Fruit fly (Drosophila melanogaster): Measurements from ENCODE around the gene CG42541.
"Not testable (repeated sequence)": the region's sequence is repeated elsewhere in the genome, so short reads cannot be mapped to it uniquely, and the experiment has no call there.

The CG42541 gene

DNA sequence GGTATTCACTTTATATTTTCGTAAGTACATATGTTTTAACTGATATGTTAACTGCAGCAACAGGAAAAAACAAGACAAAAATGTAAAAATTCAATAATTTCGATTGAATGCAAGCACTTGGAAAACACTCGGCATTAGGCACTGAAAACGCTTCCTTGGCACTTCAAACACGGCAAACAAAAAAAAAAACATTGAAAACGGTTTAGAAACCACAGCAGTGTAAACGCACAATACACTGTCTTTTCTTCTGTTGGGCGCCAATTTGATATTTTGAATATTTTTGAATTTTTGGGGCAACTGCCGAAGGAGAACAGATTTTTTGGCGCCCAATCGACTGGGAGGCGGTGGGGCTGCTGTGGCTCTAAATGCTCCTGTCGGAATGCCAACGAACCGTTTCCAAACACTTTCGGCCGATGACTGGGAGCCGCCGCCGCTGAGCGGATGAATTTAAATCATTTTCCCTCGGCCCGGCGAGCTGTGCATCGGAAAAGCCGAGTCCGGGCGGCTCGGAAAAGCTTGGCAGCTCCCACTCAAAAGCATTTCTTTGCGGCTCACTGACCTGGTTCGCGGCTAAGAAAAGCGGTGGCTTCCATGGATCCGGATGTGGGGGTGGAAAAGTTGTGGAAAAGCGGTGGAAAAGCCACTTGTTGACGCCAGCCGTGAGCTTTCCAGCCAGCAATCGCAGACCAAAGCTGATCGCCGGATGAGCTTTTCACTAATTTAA, at the start of gene CG42541:
TSS of gene CG42541 (minus strand) at position 51 of the 724 bp plus-strand sequence.
- no peak for TF ChIP-seq CG8478 (optimal IDR thresholded peaks at IDR 0.05)
- TF ChIP-seq CTCF (optimal IDR thresholded peaks at IDR 0.05) = no peak

DNA sequence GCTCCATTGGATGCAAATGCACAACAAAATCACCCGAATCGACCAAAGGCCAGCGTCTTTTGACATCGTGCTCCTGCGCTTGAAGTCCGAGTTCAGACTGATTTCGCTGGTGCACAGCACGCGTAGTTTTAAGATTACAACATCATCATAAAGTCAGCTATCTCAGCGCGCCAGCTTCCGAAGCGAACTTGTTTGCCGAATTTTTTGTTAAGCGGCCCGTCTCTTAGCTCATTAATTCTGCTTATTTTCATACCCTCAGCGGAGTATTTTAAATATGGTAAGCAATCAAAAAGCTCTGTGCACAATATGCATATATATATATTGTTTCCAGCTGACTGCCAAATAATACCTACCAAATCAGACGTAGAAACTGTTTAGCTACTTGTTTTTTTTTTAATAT, 40.9 kb upstream of the CG42541 start, which contains the start of gene CG6414:
TSS of gene CG6414 (minus strand) at position 101 of the 400 bp plus-strand sequence.
- TF ChIP-seq CG8478 (optimal IDR thresholded peaks at IDR 0.05) (no peak), CTCF (optimal IDR thresholded peaks at IDR 0.05) (no peak)

DNA sequence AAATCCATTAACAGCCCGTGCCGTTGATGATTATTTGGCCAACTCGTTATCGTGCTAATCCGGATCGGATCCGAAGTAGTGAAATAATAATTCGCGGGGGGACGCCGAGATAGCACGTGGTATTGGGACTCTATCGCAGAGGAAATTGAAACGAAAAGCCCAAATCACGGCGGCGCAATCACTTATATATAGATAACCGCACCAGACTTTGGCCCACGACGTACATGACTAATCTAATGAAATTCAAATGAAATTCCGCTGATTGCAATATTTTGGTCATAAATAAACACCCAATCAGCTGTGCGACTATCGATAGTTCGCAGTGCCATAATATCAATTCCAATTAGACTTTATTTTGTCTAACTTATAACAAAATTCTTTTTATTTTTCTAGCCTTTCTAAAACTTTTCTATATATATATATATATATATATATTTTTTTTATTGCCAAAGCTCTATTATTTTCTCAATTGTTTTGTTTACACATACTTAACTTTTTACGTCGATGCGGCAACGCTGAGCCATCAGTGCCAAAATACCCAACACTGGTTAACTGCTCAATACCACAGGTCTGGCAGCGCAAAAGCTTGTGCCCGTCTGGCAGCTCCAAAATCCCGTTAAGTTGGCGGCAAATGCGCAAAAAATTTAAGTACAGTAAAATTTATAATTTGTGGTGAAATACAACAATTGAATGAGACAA, 38.1 kb upstream of the CG42541 start, which contains the start of gene CG6428:
TSS of gene CG6428 (minus strand) at position 310 of the 699 bp plus-strand sequence.
- no peak for TF ChIP-seq CTCF (optimal IDR thresholded peaks at IDR 0.05)
- TF ChIP-seq CG8478 (optimal IDR thresholded peaks at IDR 0.05) = no peak

DNA sequence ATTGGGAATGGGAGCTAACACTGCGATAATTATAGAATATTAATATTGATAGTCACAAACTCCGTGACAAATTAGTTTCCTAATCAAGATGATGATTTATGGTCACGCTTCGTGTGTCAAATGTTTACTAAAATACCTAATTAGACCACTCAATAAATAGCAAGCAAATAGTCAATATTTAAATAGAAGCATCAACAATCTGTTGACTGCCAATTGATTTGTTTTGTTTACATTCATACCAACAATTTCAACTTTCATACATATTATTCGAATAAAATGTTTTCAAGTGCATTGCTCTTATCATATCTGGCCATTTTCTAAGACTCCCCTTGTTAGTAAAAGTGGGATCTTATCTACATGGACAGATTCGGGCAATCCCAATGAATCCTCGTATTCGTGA, 37.2 kb upstream of the CG42541 start:
- TF ChIP-seq CTCF (optimal IDR thresholded peaks at IDR 0.05) = no peak
- no peak for TF ChIP-seq CG8478 (optimal IDR thresholded peaks at IDR 0.05)

DNA sequence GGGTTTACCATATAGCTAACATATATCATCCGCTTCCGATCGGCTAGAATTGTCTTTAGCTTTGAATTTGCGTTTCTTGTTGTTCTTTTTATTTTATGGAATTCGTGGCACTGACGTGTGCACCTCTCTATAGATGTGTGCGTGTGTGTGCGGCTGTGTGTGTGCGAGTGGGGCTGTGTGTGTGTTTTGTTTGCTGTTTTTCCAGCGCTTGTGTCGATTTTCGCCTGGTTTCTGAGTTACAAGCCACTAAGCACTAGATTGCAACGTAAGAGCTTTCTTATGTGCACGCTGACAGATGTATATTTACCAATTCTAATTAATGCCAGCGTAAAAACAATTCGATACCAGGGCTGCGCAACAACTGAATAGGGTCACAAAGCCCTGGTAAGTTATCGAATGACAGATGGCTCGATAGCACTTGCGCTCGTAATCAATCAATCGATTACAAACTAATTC, 34.6 kb upstream of the CG42541 start, which contains the start of gene lva:
TSS of gene lva (minus strand) at position 363 of the 456 bp plus-strand sequence.
- no peak for TF ChIP-seq CG8478 (optimal IDR thresholded peaks at IDR 0.05)
- TF ChIP-seq CTCF (optimal IDR thresholded peaks at IDR 0.05) = no peak

DNA sequence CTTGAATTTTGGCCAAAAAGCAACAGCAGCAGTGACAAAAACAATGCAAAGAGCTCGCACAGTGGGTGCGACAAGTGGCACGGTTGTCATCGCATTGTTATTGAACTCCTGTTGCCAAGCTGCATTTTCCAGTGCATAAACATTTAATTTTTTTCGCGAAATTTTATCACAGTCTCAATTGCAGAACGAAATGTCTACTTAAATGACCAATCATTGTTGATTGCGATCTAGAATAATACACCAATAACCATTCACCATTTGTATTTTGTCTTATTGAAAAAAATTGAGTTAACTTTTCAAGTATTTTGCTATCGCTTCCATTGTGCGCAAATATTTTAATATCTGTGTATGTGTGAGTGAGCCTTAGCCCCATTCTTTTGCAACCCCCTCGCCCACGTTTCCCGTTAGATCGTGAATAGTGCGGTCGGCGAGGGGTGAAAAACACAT, 19.8 kb upstream of the CG42541 start:
- TF ChIP-seq CTCF (optimal IDR thresholded peaks at IDR 0.05) = no peak
- no peak for TF ChIP-seq CG8478 (optimal IDR thresholded peaks at IDR 0.05)

DNA sequence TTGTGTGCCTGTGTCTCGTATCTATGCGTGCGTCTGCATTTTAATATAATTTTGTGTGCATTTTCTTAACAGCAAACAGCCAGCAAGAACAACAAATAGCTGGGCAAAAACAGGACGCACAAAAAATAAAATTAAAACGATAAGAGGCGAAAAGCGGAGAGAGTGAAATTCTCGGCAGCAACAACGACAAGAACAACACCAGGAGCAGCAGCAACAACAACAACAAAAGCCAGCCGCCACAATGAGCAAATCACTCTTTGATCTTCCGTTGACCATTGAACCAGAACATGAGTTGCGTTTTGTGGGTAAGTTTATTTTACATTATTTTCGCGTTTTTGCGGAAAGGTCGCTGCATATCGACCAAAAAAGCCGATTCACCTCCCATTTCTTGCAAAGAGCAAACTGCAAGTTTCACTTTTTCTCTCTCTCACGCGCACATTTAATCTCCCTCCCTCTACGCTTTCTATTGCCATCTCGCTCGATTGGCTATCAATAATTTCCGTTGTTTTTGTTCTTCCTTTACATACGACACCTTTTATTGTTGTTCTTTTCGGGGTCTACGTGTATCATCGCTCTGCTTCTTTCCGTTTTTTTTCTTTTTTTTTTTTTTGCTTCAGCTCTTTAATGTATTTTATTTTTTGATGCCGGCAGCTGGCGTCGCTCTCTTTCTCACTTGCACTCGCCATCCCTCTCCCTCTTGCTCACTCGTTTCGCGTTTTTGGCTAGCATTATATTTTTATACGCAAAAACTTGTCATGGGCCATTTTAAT, 19.2 kb upstream of the CG42541 start:
- no peak for TF ChIP-seq CTCF (optimal IDR thresholded peaks at IDR 0.05)
- no peak for TF ChIP-seq CG8478 (optimal IDR thresholded peaks at IDR 0.05)

DNA sequence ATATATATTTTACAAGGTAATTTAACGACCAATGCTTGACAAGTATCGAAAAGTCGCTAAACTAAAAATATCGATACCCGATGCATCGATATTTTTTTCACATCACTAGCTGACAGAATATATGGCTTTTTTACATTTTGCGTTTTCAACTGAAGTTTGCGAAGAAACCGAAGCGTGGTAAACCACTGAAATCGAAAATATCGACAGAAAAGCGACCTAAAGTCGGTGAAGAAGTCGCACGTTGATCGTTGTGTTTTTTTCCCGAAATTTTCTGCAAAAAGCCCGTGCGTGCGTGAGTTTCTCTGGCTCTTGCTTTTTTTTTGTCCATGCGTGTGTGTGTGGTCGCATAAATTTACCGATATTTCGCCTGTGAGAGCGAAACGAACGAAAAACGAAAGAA, 18.5 kb upstream of the CG42541 start, which contains the start of gene Vap33:
TSS of gene Vap33 (plus strand) at position 87 of the 400 bp plus-strand sequence.
- TF ChIP-seq CG8478 (optimal IDR thresholded peaks at IDR 0.05) (no peak), CTCF (optimal IDR thresholded peaks at IDR 0.05) (no peak)

DNA sequence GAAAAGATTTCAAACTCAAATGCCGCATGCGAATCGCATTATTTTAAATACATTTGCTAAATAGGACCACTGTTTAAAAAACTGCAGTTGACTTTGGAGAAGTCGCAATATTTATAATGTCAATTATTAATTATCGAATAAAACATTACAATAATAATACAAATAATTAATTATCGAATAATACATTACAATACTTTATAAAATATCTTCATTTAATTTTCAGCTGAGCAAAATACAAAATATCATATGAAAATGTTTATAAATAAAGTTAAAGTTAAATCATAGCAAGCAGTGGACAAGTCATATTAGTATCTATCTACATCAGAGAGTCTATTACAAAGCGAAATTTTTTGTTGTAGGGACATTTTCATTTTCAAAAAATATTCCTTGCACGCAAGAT, 14.4 kb upstream of the CG42541 start, which contains the start of gene Gem4c:
TSS of gene Gem4c (plus strand) at position 301 of the 400 bp plus-strand sequence.
- not testable (repeated sequence) for TF ChIP-seq CG8478, CTCF (optimal IDR thresholded peaks at IDR 0.05)

DNA sequence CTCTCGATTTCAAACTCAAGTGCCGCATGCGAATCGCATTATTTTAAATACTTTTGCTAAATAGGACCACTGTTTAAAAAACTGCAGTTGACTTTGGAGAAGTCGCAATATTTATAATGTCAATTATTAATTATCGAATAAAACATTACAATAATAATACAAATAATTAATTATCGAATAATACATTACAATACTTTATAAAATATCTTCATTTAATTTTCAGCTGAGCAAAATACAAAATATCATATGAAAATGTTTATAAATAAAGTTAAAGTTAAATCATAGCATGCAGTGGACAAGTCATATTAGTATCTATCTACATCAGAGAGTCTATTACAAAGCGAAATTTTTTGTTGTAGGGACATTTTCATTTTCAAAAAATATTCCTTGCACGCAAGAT, 10.2 kb upstream of the CG42541 start, which contains the start of gene Gem4b:
TSS of gene Gem4b (plus strand) at position 301 of the 400 bp plus-strand sequence.
- TF ChIP-seq CG8478, CTCF (optimal IDR thresholded peaks at IDR 0.05): not testable (repeated sequence)

DNA sequence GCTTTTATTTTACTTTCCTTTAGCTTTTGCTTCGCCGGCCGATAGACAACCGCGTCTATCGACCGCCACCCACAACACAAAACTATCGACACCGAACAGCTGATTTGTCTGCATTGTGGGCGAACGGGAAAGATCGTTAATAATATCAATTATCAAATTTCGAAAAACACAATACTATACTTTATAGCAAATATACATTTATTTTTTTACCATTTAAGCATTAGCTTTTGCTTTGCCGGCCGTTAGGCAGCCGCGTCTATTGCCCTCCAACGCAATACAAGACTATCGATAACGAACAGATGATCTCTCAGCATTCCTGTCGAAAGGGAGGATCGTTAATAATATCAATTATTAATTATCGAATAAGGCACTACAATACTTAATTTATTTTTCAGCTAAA, 5.8 kb upstream of the CG42541 start, which contains the start of the genes CG2938 and Glos:
TSS of gene CG2938 (minus strand) at position 296 of the 400 bp plus-strand sequence.
TSS of gene Glos (plus strand) at position 344 of the 400 bp plus-strand sequence.
- TF ChIP-seq CG8478 (optimal IDR thresholded peaks at IDR 0.05) = no peak
- TF ChIP-seq CTCF (optimal IDR thresholded peaks at IDR 0.05) = no peak

DNA sequence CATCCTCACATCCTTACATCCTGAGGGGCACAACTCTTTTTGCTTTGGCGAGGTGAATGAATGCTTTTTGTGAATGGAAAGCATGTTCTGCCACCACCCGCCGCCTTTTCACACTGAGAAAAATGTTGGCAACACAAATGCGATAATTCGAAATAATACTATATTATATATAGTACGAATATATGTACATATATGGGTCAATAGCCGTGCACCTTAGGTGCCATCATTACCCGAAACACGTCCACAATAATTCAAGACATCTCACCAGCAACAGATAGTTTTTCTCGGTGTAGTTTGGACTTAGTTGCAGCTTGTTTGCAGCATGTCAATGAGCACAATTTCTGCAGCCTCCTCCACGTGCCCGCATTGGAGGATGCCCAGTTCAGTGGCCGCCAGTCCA, 1.3 kb upstream of the CG42541 start:
- TF ChIP-seq CTCF (optimal IDR thresholded peaks at IDR 0.05) = no peak
- TF ChIP-seq CG8478 (optimal IDR thresholded peaks at IDR 0.05) = no peak

DNA sequence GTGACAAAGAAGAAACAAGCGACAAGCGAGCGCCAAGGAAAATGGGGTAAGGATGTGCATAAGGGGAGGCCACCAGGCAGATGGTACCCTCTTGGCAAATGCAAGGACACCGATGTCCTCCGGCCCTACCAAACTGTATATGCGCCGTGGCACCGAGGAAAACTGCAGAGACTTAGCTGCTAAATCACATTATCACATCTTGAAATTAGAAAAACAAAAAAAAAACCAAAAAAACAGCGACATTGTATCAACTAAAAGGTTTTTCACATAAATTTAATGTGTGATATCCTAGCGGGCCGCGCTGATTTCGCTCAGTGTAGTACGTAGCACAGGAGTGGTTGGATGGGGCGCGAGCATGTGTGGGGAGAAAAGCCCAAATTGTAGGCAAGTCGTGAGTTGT, 1.9 kb downstream of the CG42541 start:
- no peak for TF ChIP-seq CTCF (optimal IDR thresholded peaks at IDR 0.05)

DNA sequence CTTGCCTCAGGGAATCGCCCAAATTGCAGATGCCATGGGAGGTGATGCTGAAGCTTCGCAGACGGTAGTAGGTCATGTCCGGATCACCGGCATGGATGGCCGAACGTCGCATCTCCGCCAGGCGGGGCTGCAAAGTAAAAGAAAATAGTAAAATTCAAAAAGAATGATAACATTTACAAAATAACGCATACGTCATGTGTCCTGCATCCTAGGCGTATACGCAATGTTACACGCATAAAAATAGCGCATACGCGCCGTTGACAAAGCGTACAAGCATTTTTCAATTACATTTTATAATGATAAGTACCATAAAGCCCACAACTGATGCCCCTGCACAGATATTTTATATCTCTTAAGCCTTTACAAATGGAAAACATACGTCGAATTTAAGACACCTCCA, 28.5 kb downstream of the CG42541 start:
- no peak for TF ChIP-seq CG8478 (optimal IDR thresholded peaks at IDR 0.05)
- TF ChIP-seq CTCF (optimal IDR thresholded peaks at IDR 0.05) = no peak
